Worm (Caenorhabditis elegans) whole organism, L3 larva: ENCODE data around the gene pcp-4.

Source experiments
- R02D3.7 ChIP-seq: fragments of 150-350 bp; optimal IDR thresholded peaks from 2 replicates; lab custom pipeline; 2014; ENCODE audit warnings: missing biosample characterization, missing genetic modification characterization
- aly-2 ChIP-seq: fragments of 150-350 bp; optimal IDR thresholded peaks from 2 replicates; lab custom pipeline; 2014; ENCODE audit warnings: missing biosample characterization, missing genetic modification characterization
- ceh-28 ChIP-seq: fragments of 150-350 bp; optimal IDR thresholded peaks from 2 replicates; lab custom pipeline; 2014; ENCODE audit warnings: missing biosample characterization, missing genetic modification reagents, missing genetic modification characterization
- ceh-82 ChIP-seq: fragments of 150-350 bp; optimal IDR thresholded peaks from 2 replicates; lab custom pipeline; 2014; ENCODE audit warnings: missing biosample characterization, missing genetic modification characterization
- egl-27 ChIP-seq: sonication (generic microtip); optimal IDR thresholded peaks from 4 replicates; lab custom pipeline; 2017; ENCODE audit warnings: missing biosample characterization, missing genetic modification reagents, missing genetic modification characterization
- nhr-11 ChIP-seq: fragments of 150-350 bp; optimal IDR thresholded peaks from 2 replicates; lab custom pipeline; 2014; ENCODE audit warnings: missing biosample characterization, missing genetic modification characterization
- sea-2 ChIP-seq: fragments of 150-350 bp; sonication (generic microtip); optimal IDR thresholded peaks from 4 replicates; lab custom pipeline; 2014; ENCODE audit warnings: missing biosample characterization, missing genetic modification reagents, missing genetic modification characterization
- snpc-4 ChIP-seq: fragments of 150-350 bp; optimal IDR thresholded peaks from 2 replicates; lab custom pipeline; 2014; ENCODE audit warnings: missing biosample characterization, missing genetic modification characterization
- ztf-11 ChIP-seq: fragments of 150-350 bp; optimal IDR thresholded peaks from 2 replicates; lab custom pipeline; 2014; ENCODE audit warnings: missing biosample characterization, missing genetic modification characterization
- ztf-4 ChIP-seq: fragments of 150-350 bp; optimal IDR thresholded peaks from 2 replicates; lab custom pipeline; 2014; ENCODE audit warnings: missing biosample characterization, missing genetic modification characterization

DNA sequence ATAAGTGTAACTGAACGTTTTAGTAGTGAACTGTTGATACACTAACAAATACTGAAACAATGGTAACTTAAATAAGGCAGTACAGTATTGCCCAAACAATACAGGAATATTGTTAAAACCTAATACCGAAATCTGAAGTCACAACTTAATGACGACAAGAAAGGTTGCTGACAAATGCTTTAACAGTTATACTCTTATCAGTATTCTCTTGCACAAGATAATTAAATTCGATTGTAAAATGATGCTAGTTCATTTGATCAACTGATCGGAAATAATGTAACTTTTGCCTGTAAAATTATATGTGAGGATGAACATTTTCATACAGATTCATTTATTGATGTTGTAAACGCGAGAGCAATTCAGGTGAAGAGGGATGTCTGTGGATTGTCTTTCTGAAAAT lies 777 bp upstream of the pcp-4 start:
- TF ChIP-seq ztf-11 (tag; lab: Kevin White, UChicago) (no peak), ztf-4 (no peak), aly-2 (no peak), sea-2 (no peak), snpc-4 (tag; lab: Kevin White, UChicago) (no peak), egl-27 (tag; lab: Kevin White, UChicago) (no peak), ceh-28 (tag; lab: Kevin White, UChicago) (no peak), ceh-82 (tag; lab: Kevin White, UChicago) (no peak), R02D3.7 (tag; lab: Kevin White, UChicago) (no peak), nhr-11 (no peak)
